Fruit fly (Drosophila melanogaster) Kc167 (cell line): ENCODE measurements around the gene CG8851.

Experiments
- Myc ChIP-seq: fragments of >200 bp; optimal IDR thresholded peaks from 2 replicates; lab custom pipeline; 2017; ENCODE audit warnings: missing external identifiers
- Sin3A ChIP-seq: fragments of >200 bp; optimal IDR thresholded peaks from 2 replicates; lab custom pipeline; 2018; ENCODE audit warnings: missing external identifiers
- h ChIP-seq: fragments of >200 bp; optimal IDR thresholded peaks from 3 replicates; lab custom pipeline; 2018; ENCODE audit warnings: missing external identifiers
- psq ChIP-seq: fragments of >200 bp; optimal IDR thresholded peaks from 2 replicates; lab custom pipeline; 2017; ENCODE audit warnings: missing external identifiers
- ttk ChIP-seq: sonication (Bioruptor generic); optimal IDR thresholded peaks from 2 replicates; lab custom pipeline; 2017; ENCODE audit warnings: missing external identifiers

DNA sequence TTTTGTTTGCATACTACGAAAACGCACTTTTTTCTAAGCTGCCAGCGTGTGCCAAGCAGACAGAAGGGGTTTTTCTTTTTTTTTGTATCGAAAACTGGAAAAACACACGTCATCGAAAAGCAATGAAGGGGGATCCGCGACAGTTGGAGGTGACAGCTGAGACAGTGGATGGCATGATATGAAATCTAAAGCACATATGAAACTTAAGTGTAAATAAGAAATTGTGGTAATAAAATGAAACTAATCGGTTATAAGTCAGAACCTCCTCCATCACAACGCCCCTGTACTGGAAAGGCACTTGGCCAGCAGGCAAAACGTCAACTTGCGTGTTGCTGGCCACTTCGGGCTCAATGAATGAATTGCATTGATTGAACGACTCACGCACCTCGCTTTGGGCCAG lies 35.8 kb upstream of the CG8851 start:
- no peak for TF ChIP-seq Sin3A (lab: Kevin White, UChicago)
- no peak for TF ChIP-seq ttk (lab: Kevin White, UChicago)
- TF ChIP-seq psq (lab: Kevin White, UChicago), result no peak
- TF ChIP-seq h (lab: Kevin White, UChicago), result no peak
- TF ChIP-seq Myc (lab: Kevin White, UChicago), result no peak
